Fruit fly (Drosophila melanogaster) whole organism, embryonic: ENCODE results near the gene CG18766.

Experiments
- CG10274 ChIP-seq: fragments of 200-800 bp; sonication (Bioruptor generic); optimal IDR thresholded peaks from 3 replicates; lab custom pipeline; 2017; ENCODE audit warnings: missing biosample characterization, mild to moderate bottlenecking, missing genetic modification characterization
- CG14667 ChIP-seq: fragments of 200-800 bp; sonication (Bioruptor generic); IDR thresholded peaks from 2 replicates; pipeline ENCODE4 v1.3.6; 2022; ENCODE audit warnings: missing biosample characterization, missing genetic modification characterization
- CG14710 ChIP-seq: fragments of 200-800 bp; sonication (Bioruptor generic); optimal IDR thresholded peaks from 3 replicates; lab custom pipeline; 2019; ENCODE audit warnings: missing biosample characterization, mild to moderate bottlenecking, missing genetic modification characterization, moderate library complexity
- CG8290 ChIP-seq, 3 experiments: fragments of 200-800 bp; sonication (Bioruptor generic); optimal IDR thresholded peaks; 2 replicates each; lab custom pipeline; 2016 to 2019; ENCODE audit warnings: missing biosample characterization in 3 of 3, missing genetic modification characterization in 3 of 3, mild to moderate bottlenecking in 2 of 3, moderate library complexity in 1 of 3
- Eip74EF ChIP-seq, 2 experiments: fragments of 200-800 bp in 1 of 2; fragments of >200 bp in 1 of 2; sonication (Bioruptor generic) in 1 of 2; optimal IDR thresholded peaks; 2 replicates each; lab custom pipeline; 2017 to 2019; ENCODE audit warnings: missing biosample characterization in 2 of 2, missing genetic modification characterization in 2 of 2, mild to moderate bottlenecking in 1 of 2, moderate library complexity in 1 of 2
- Ets97D ChIP-seq: fragments of 200-800 bp; sonication (Bioruptor generic); optimal IDR thresholded peaks from 3 replicates; lab custom pipeline; 2016; ENCODE audit warnings: missing biosample characterization, missing genetic modification characterization
- Fer1 ChIP-seq: fragments of 200-800 bp; sonication (Bioruptor generic); optimal IDR thresholded peaks from 2 replicates; lab custom pipeline; 2017; ENCODE audit warnings: missing biosample characterization, mild to moderate bottlenecking, missing genetic modification characterization
- H15 ChIP-seq: fragments of 200-800 bp; sonication (Bioruptor generic); IDR thresholded peaks from 3 replicates; pipeline ENCODE4 v1.3.6; 2022; ENCODE audit warnings: missing biosample characterization, missing genetic modification characterization
- gce ChIP-seq: fragments of 200-800 bp; sonication (Bioruptor generic); IDR thresholded peaks from 3 replicates; pipeline ENCODE4 v1.3.6; 2022; ENCODE audit warnings: missing biosample characterization, missing genetic modification characterization
- gt ChIP-seq: fragments of 200-800 bp; sonication (Bioruptor generic); IDR thresholded peaks from 2 replicates; pipeline ENCODE4 v1.3.6; 2022; ENCODE audit warnings: missing biosample characterization, missing genetic modification characterization
- kay ChIP-seq: fragments of 200-800 bp; sonication (Bioruptor generic); optimal IDR thresholded peaks from 2 replicates; lab custom pipeline; 2016; ENCODE audit warnings: missing biosample characterization, missing genetic modification characterization
- pzg ChIP-seq: fragments of 200-800 bp; sonication (Bioruptor generic); optimal IDR thresholded peaks from 3 replicates; lab custom pipeline; 2018; ENCODE audit warnings: missing biosample characterization, mild to moderate bottlenecking, missing genetic modification characterization, moderate library complexity
- zen2 ChIP-seq: fragments of 200-800 bp; sonication (Bioruptor generic); IDR thresholded peaks from 3 replicates; pipeline ENCODE4 v1.3.6; 2022; ENCODE audit warnings: missing biosample characterization, missing genetic modification characterization; ENCODE audit not compliant: partially characterized antibody

- TF ChIP-seq CG14710 (tag; lab: Kevin White, UChicago) = peak; percentile 23
- TF ChIP-seq CG8290 (GFP tag; optimal IDR thresholded peaks at IDR 0.05; lab: Kevin White, UChicago) = no peak
- no peak for TF ChIP-seq CG8290 (tag; optimal IDR thresholded peaks at IDR 0.05; lab: Kevin White, UChicago)
- no peak for TF ChIP-seq Eip74EF (GFP tag; optimal IDR thresholded peaks at IDR 0.05; lab: Kevin White, UChicago)
- no peak for TF ChIP-seq CG10274 (GFP tag; lab: Kevin White, UChicago)
- no peak for TF ChIP-seq zen2 (GFP tag; lab: Robert Waterston, UW)
- TF ChIP-seq CG14667 (GFP tag; lab: Robert Waterston, UW) = no peak
- no peak for TF ChIP-seq Fer1 (GFP tag; lab: Kevin White, UChicago)
- TF ChIP-seq H15 (GFP tag; lab: Robert Waterston, UW) = no peak
- TF ChIP-seq gce (GFP tag; lab: Robert Waterston, UW) = no peak
- TF ChIP-seq gt (GFP tag; lab: Robert Waterston, UW) = no peak
- no peak for TF ChIP-seq kay
- TF ChIP-seq Ets97D (GFP tag; lab: Kevin White, UChicago) = no peak
- TF ChIP-seq pzg (GFP tag; lab: Kevin White, UChicago) = peak; percentile 7
Measured at dm6 chr3R:27272233-27272632, 27.2 kb upstream of the CG18766 start.
